Worm (Caenorhabditis elegans): ENCODE results near the gene srh-292.

Gene srh-292

DNA sequence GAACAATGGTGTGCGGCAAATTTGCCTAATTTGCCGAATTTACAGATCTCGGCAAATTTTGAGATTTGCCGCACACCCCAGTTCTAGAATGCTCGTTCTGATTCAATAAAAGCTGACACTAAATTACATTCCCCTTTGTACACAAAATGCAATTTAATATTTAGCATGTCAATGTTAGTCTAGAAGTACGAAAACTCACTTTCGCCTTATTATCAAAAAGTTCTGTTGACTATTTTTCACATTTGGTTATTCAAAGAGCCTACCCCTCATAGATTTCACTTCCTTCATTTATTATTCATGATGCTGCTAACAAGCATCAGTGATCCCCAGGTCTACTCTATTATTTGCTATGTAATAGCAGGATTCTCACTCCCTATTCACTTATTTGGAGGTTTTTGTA is 16.0 kb downstream of the srh-292 start, which contains the start of gene srh-298:
Gene srh-298 (plus strand): TSS at position 301 of the 400 bp plus-strand sequence.
- TF ChIP-seq ces-1 (GFP tag; optimal IDR thresholded peaks at IDR 0.05): no peak
- no peak for TF ChIP-seq efl-1 (optimal IDR thresholded peaks at IDR 0.05)
- TF ChIP-seq efl-1 (GFP tag; optimal IDR thresholded peaks at IDR 0.05 in 1 of 2): peak in 1 of 2 experiments; percentile 14
- no peak for TF ChIP-seq isw-1 (GFP tag; IDR thresholded peaks at IDR 0.05)
- TF ChIP-seq lsy-2 (tag; optimal IDR thresholded peaks at IDR 0.05): no peak
- TF ChIP-seq nhr-47 (tag; optimal IDR thresholded peaks at IDR 0.05): no peak
- no peak for TF ChIP-seq nhr-20 (tag; optimal IDR thresholded peaks at IDR 0.05)
- TF ChIP-seq elt-2 (tag; optimal IDR thresholded peaks at IDR 0.05): no peak

DNA sequence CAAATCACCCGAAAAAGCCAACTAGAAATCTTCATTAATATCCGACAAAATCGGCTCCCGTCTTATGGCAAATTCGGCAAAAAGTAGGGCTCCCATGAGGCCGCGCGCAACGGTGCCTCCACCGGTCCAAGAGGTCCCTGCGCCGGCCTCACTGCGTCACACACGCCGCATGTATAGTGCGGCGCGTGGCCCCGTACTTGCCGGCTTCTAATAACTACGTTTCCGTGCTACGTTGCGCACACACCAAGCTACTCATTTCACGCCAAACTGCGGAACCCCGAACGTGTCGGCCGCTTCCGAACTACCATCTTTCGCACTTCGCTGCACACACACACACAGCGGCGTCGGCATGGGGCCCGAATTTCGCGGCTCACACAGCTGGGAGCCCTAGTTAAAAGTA is 17.1 kb downstream of the srh-292 start:
- TF ChIP-seq ceh-8 (GFP tag; optimal IDR thresholded peaks at IDR 0.05): no peak
- TF ChIP-seq dsc-1 (tag; optimal IDR thresholded peaks at IDR 0.05): no peak
- TF ChIP-seq F16B12.6 (tag; optimal IDR thresholded peaks at IDR 0.05): no peak
- no peak for TF ChIP-seq efl-1 (optimal IDR thresholded peaks at IDR 0.05)
- peak in 1 of 2 experiments; percentile 23 for TF ChIP-seq efl-1 (GFP tag; optimal IDR thresholded peaks at IDR 0.05 in 1 of 2)

DNA sequence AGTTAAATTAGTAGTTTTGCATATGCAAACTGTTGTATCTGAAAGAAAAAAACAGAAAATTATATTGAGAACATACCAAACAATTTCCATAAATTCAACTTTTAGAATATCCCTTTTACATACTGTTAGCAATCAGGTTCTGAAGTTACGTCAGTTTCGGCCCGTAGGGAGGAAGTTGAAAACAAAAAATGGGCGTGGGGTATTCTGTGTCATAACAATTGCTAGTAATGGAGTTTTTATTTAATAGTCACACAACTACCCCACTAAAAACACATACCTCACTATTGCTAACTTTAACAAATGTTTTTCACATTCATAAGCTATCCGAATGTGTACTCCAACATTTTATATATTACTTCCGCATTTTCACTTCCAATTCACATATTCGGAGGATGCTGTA is 19.2 kb downstream of the srh-292 start, which contains the start of gene srh-300:
Gene srh-300 (plus strand): TSS at position 301 of the 400 bp plus-strand sequence.
- TF ChIP-seq hpl-2 (GFP tag; optimal IDR thresholded peaks at IDR 0.05) (no peak), nhr-19 (GFP tag; conservative IDR thresholded peaks at IDR 0.05) (no peak), grh-1 (GFP tag; IDR thresholded peaks at IDR 0.05) (no peak), jun-1 (tag; optimal IDR thresholded peaks at IDR 0.05) (no peak), sup-37 (GFP tag; optimal IDR thresholded peaks at IDR 0.05) (no peak), ets-5 (GFP tag; IDR thresholded peaks at IDR 0.05) (no peak), vab-15 (tag; optimal IDR thresholded peaks at IDR 0.05) (no peak), ceh-88 (GFP tag; IDR thresholded peaks at IDR 0.05) (no peak), ceh-90 (tag; optimal IDR thresholded peaks at IDR 0.05) (no peak), Y116A8C.19 (tag; optimal IDR thresholded peaks at IDR 0.05; ENCODE audit: borderline replicate concordance) (no peak), ama-1 (optimal IDR thresholded peaks at IDR 0.05) (no peak), nhr-12 (tag; optimal IDR thresholded peaks at IDR 0.05) (no peak), ceh-8 (GFP tag; optimal IDR thresholded peaks at IDR 0.05) (no peak), elt-2 (tag; optimal IDR thresholded peaks at IDR 0.05) (no peak), nhr-20 (tag; optimal IDR thresholded peaks at IDR 0.05) (no peak), nhr-71 (tag; optimal IDR thresholded peaks at IDR 0.05) (no peak), lir-3 (tag; optimal IDR thresholded peaks at IDR 0.05; ENCODE audit: poor library complexity) (no peak), sox-4 (tag; optimal IDR thresholded peaks at IDR 0.05) (no peak)

DNA sequence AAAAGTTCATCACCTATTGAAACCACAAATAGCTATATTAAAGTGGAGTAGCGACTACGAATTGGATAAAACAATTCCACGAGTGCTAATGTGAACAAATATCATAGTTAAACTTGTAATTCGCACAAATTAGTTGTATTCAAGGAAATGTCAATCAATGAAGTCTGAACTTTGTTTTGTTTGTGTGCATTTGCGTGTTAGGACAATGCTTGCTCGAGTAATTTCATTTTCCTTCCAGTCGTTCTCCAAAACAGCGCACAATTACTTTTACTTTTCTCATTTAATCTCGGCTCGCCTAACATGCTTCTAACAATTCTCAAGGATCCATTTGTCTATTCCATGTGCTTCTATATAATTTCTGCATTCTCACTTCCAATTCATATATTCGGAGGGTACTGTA is 22.0 kb downstream of the srh-292 start, which contains the start of gene srh-301:
Gene srh-301 (plus strand): TSS at position 301 of the 400 bp plus-strand sequence.
- TF ChIP-seq nhr-28 (tag; optimal IDR thresholded peaks at IDR 0.05): no peak
- TF ChIP-seq grh-1 (GFP tag; IDR thresholded peaks at IDR 0.05): no peak
- TF ChIP-seq nhr-19 (GFP tag; conservative IDR thresholded peaks at IDR 0.05): no peak
- TF ChIP-seq snpc-4 (tag; optimal IDR thresholded peaks at IDR 0.05): no peak

ce11 chrV:17828310-17828709 is 25.7 kb downstream of the srh-292 start, which contains the start of gene srh-304:
Gene srh-304 (plus strand): TSS chrV:17828610.
- TF ChIP-seq mef-2 (tag; optimal IDR thresholded peaks at IDR 0.05) (no peak), sup-37 (GFP tag; optimal IDR thresholded peaks at IDR 0.05) (no peak), ceh-90 (tag; optimal IDR thresholded peaks at IDR 0.05) (no peak), C04F5.9 (tag; optimal IDR thresholded peaks at IDR 0.05) (no peak), C16A3.4 (tag; optimal IDR thresholded peaks at IDR 0.05) (no peak), dsc-1 (tag; optimal IDR thresholded peaks at IDR 0.05) (no peak), rnt-1 (tag; optimal IDR thresholded peaks at IDR 0.05) (no peak), C34B4.2 (tag; optimal IDR thresholded peaks at IDR 0.05) (no peak), skn-1 (tag; optimal IDR thresholded peaks at IDR 0.05) (no peak), nhr-12 (tag; optimal IDR thresholded peaks at IDR 0.05) (no peak)

Measured in whole organism, L1 larva.